Worm (Caenorhabditis elegans) whole organism, young adult: ENCODE data around the gene T09A5.5.

Source experiments
- B0019.2 ChIP-seq: fragments of 200-800 bp; sonication (Bioruptor generic); conservative IDR thresholded peaks from 2 replicates; pipeline ENCODE4 v1.3.6; 2022; ENCODE audit warnings: missing genetic modification reagents, missing genetic modification characterization, missing compliant biosample characterization
- B0035.1 ChIP-seq: sonication (generic microtip); optimal IDR thresholded peaks from 2 replicates; lab custom pipeline; 2016; ENCODE audit warnings: missing genetic modification characterization, mild to moderate bottlenecking, missing compliant biosample characterization, missing genotype, missing genetic modification reagents
- B0336.3 ChIP-seq: fragments of 200-800 bp; sonication (Bioruptor generic); IDR thresholded peaks from 2 replicates; pipeline ENCODE4 v1.3.6; 2022; ENCODE audit warnings: missing genetic modification characterization, missing compliant biosample characterization
- F39B2.1 ChIP-seq: fragments of 200-800 bp; sonication (Bioruptor generic); IDR thresholded peaks from 2 replicates; pipeline ENCODE4 v1.3.6; 2022; ENCODE audit warnings: missing genetic modification reagents, missing genetic modification characterization, missing compliant biosample characterization
- F55B11.4 ChIP-seq: sonication (generic microtip); optimal IDR thresholded peaks from 2 replicates; lab custom pipeline; 2016; ENCODE audit warnings: missing compliant biosample characterization, missing genetic modification characterization, borderline replicate concordance; ENCODE audit not compliant: insufficient read depth
- K11D2.4 ChIP-seq: fragments of 200-800 bp; sonication (Bioruptor generic); IDR thresholded peaks from 2 replicates; pipeline ENCODE4 v1.3.6; 2022; ENCODE audit warnings: missing genetic modification reagents, missing genetic modification characterization, missing compliant biosample characterization
- ama-1 ChIP-seq, 3 experiments: fragments of 150-350 bp in 1 of 3; sonication (generic microtip) in 2 of 3; optimal IDR thresholded peaks; 2 replicates each; lab custom pipeline; 2014 to 2018; ENCODE audit warnings: missing biosample characterization in 2 of 3, missing genetic modification characterization in 2 of 3, missing genetic modification reagents in 2 of 3
- aptf-2 ChIP-seq: fragments of 200-800 bp; sonication (Bioruptor generic); conservative IDR thresholded peaks from 2 replicates; pipeline ENCODE4 v1.3.6; 2022; ENCODE audit warnings: missing genetic modification reagents, missing genetic modification characterization, missing compliant biosample characterization
- ccch-3 ChIP-seq: fragments of 200-800 bp; sonication (Bioruptor generic); optimal IDR thresholded peaks from 2 replicates; lab custom pipeline; 2018; ENCODE audit warnings: mild to moderate bottlenecking, missing genetic modification characterization, missing compliant biosample characterization
- cebp-1 ChIP-seq, 2 experiments: fragments of 200-800 bp in 1 of 2; sonication (Bioruptor generic) in 1 of 2; sonication (generic microtip) in 1 of 2; IDR thresholded peaks in 1 of 2; optimal IDR thresholded peaks in 1 of 2; 2 replicates each; pipeline versions ENCODE4 v1.3.6 to Lab custom; 2017 to 2022; ENCODE audit warnings: missing compliant biosample characterization in 2 of 2, missing genetic modification characterization in 2 of 2, mild to moderate bottlenecking in 1 of 2, missing genetic modification reagents in 1 of 2, moderate library complexity in 1 of 2
- ceh-79 ChIP-seq: sonication (generic microtip); optimal IDR thresholded peaks from 2 replicates; lab custom pipeline; 2017; ENCODE audit warnings: mild to moderate bottlenecking, missing genetic modification characterization, missing compliant biosample characterization
- chd-7 ChIP-seq: sonication (generic microtip); optimal IDR thresholded peaks from 2 replicates; lab custom pipeline; 2016; ENCODE audit warnings: mild to moderate bottlenecking, missing genetic modification characterization, moderate library complexity, missing compliant biosample characterization
- egl-44 ChIP-seq: fragments of 200-800 bp; sonication (Bioruptor generic); IDR thresholded peaks from 2 replicates; pipeline ENCODE4 v1.3.6; 2022; ENCODE audit warnings: missing genetic modification reagents, missing genetic modification characterization, missing compliant biosample characterization
- hlh-12 ChIP-seq: sonication (generic microtip); optimal IDR thresholded peaks from 2 replicates; lab custom pipeline; 2016; ENCODE audit warnings: missing genetic modification characterization, missing compliant biosample characterization
- hsf-1 ChIP-seq: fragments of 200-800 bp; sonication (Bioruptor generic); IDR thresholded peaks from 2 replicates; pipeline ENCODE4 v1.3.6; 2022; ENCODE audit warnings: missing genetic modification reagents, missing genetic modification characterization, missing compliant biosample characterization
- lin-40 ChIP-seq: sonication (generic microtip); optimal IDR thresholded peaks from 2 replicates; lab custom pipeline; 2016; ENCODE audit warnings: missing genetic modification characterization, mild to moderate bottlenecking, missing compliant biosample characterization, missing genotype, missing genetic modification reagents
- lir-1 ChIP-seq: fragments of 200-800 bp; sonication (Bioruptor generic); conservative IDR thresholded peaks from 2 replicates; pipeline ENCODE4 v1.3.6; 2022; ENCODE audit warnings: missing genetic modification reagents, missing genetic modification characterization, missing compliant biosample characterization
- lsy-27 ChIP-seq: sonication (generic microtip); optimal IDR thresholded peaks from 2 replicates; lab custom pipeline; 2017; ENCODE audit warnings: missing genetic modification characterization, mild to moderate bottlenecking, missing compliant biosample characterization, antibody characterized with exemption, missing genotype, borderline replicate concordance; ENCODE audit not compliant: insufficient read depth
- mel-28 ChIP-seq: sonication (generic microtip); optimal IDR thresholded peaks from 2 replicates; lab custom pipeline; 2016; ENCODE audit warnings: borderline replicate concordance, mild to moderate bottlenecking, missing genetic modification characterization, missing compliant biosample characterization
- mes-4 ChIP-seq: sonication (generic microtip); optimal IDR thresholded peaks from 2 replicates; lab custom pipeline; 2016; ENCODE audit warnings: missing genotype, missing genetic modification characterization, missing compliant biosample characterization
- nhr-80 ChIP-seq: sonication (generic microtip); optimal IDR thresholded peaks from 2 replicates; lab custom pipeline; 2016; ENCODE audit warnings: missing genetic modification characterization, missing compliant biosample characterization
- repo-1 ChIP-seq: sonication (generic microtip); optimal IDR thresholded peaks from 2 replicates; lab custom pipeline; 2017; ENCODE audit warnings: mild to moderate bottlenecking, missing genetic modification characterization, missing compliant biosample characterization
- rpc-1 ChIP-seq, 2 experiments: fragments of 150-350 bp in 1 of 2; sonication (generic microtip) in 1 of 2; optimal IDR thresholded peaks; 2 replicates each; lab custom pipeline; 2014 to 2018; ENCODE audit warnings: missing biosample characterization in 1 of 2, missing genetic modification characterization in 1 of 2, missing genetic modification reagents in 1 of 2, missing genotype in 1 of 2
- zfh-2 ChIP-seq: fragments of 200-800 bp; sonication (Bioruptor generic); conservative IDR thresholded peaks from 2 replicates; pipeline ENCODE4 v1.3.6; 2022; ENCODE audit warnings: missing genetic modification reagents, missing genetic modification characterization, missing compliant biosample characterization
- zim-3 ChIP-seq: sonication (generic microtip); optimal IDR thresholded peaks from 2 replicates; lab custom pipeline; 2017; ENCODE audit warnings: mild to moderate bottlenecking, missing genetic modification characterization, moderate library complexity, missing compliant biosample characterization
- ztf-18 ChIP-seq: sonication (generic microtip); optimal IDR thresholded peaks from 2 replicates; lab custom pipeline; 2016; ENCODE audit warnings: missing genotype, mild to moderate bottlenecking, missing genetic modification characterization, missing compliant biosample characterization
- ztf-26 ChIP-seq: sonication (generic microtip); optimal IDR thresholded peaks from 2 replicates; lab custom pipeline; 2017; ENCODE audit warnings: missing genetic modification characterization, missing compliant biosample characterization
- ztf-3 ChIP-seq: fragments of 200-800 bp; sonication (Bioruptor generic); optimal IDR thresholded peaks from 2 replicates; lab custom pipeline; 2018; ENCODE audit warnings: mild to moderate bottlenecking, missing genetic modification characterization, missing compliant biosample characterization

T09A5.5 gene

DNA sequence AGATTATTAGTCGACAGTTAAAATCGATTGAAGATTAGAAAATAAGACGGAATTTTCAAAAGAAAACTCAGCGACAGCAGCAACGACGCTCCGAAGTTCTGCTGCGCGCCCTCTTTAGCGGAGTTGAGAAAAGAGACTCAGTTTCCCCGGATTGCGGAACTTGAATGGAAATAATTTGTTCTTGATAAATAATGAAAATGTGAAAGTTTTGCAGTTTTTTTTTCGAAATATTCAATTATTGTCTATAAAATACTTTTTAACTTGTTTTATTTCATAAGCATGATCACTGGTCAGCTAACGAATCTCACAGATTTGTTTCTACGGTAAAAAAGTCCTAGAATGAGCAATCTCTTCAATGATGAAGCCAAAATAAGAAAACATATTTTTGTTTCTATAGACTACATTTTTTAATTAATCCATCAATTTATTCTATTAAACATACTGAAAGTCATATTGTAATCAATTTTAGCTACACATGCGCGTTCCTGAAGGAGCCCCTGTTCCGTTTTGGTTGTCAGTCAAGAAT, 4.0 kb upstream of the T09A5.5 start, which contains the start of the genes cec-3 and T09A5.15 (continued):
- TF ChIP-seq hsf-1 (GFP tag; lab: Robert Waterston, UW) (no peak), rpc-1 (optimal IDR thresholded peaks at IDR 0.05; lab: Kevin White, UChicago) (no peak), rpc-1 (tag; optimal IDR thresholded peaks at IDR 0.05; lab: Kevin White, UChicago) (no peak), K11D2.4 (GFP tag; lab: Robert Waterston, UW) (no peak), ztf-18 (tag; lab: Kevin White, UChicago) (no peak), ztf-3 (GFP tag; lab: Kevin White, UChicago) (no peak), egl-44 (GFP tag; lab: Robert Waterston, UW) (no peak)

DNA sequence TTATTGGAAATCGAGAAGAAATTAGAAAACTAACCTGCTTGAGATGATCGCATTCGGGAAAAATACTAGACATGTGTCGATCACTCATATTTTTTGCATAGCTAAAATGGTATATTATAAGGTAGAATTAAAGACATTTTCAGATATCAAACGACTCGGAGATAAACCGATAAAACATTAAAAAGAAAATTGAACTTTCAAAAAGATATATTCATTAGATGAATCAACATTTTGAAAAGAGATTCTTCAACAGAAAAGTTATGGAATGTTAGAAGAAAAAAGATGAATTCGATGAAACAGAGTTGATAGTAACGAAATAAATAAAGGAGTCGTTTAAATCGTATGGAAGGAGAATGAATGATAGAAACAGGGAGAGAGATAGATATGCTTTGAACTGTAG, 2.0 kb upstream of the T09A5.5 start, which contains the start of gene mdmh-35:
mdmh-35 (minus strand) TSS at position 101 of the 400 bp plus-strand sequence.
- TF ChIP-seq B0035.1: no peak
- no peak for TF ChIP-seq mes-4
- no peak for TF ChIP-seq F39B2.1 (GFP tag; lab: Robert Waterston, UW)
- no peak for TF ChIP-seq repo-1 (tag; lab: Kevin White, UChicago)
- TF ChIP-seq ztf-26: no peak
- no peak for TF ChIP-seq cebp-1 (GFP tag; IDR thresholded peaks at IDR 0.05; lab: Robert Waterston, UW)
- TF ChIP-seq cebp-1 (tag; optimal IDR thresholded peaks at IDR 0.05; lab: Kevin White, UChicago): no peak
- TF ChIP-seq ztf-3 (GFP tag; lab: Kevin White, UChicago): no peak
- TF ChIP-seq lsy-27 (tag; lab: Kevin White, UChicago): no peak
- no peak for TF ChIP-seq ccch-3 (GFP tag; lab: Kevin White, UChicago)
- no peak for TF ChIP-seq B0019.2 (GFP tag; lab: Robert Waterston, UW)
- no peak for TF ChIP-seq F55B11.4
- TF ChIP-seq zfh-2: no peak
- TF ChIP-seq, all 124 proteins: peak for 0

DNA sequence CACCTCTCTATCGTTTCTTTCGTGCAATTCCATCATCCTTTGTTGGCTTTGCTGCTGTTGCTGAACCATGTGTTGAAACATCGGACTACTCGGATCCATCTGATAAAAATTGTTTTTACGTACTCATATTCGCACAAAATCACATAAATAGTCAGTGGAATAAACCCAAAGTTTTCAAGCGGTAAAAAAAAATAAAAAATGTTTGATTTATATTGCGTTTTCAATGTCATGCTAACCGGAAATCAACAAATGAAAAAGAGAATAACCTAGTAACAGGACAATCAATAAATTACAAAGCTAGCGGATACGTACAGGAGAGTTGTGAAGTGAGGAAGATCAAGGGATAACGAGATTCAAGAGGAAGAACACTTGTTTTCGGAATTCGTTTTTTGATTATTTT, 1.4 kb upstream of the T09A5.5 start, which contains the start of gene mdt-10:
mdt-10 (minus strand) TSS at position 101 of the 400 bp plus-strand sequence.
- no peak for TF ChIP-seq lir-1 (GFP tag; lab: Robert Waterston, UW)
- no peak for TF ChIP-seq aptf-2 (GFP tag; lab: Robert Waterston, UW)
- no peak for TF ChIP-seq K11D2.4 (GFP tag; lab: Robert Waterston, UW)
- no peak for TF ChIP-seq hlh-12
- no peak for TF ChIP-seq rpc-1 (optimal IDR thresholded peaks at IDR 0.05; lab: Kevin White, UChicago)
- no peak for TF ChIP-seq rpc-1 (tag; optimal IDR thresholded peaks at IDR 0.05; lab: Kevin White, UChicago)
- TF ChIP-seq B0336.3 (GFP tag; lab: Robert Waterston, UW): no peak
- no peak for TF ChIP-seq chd-7 (tag; lab: Kevin White, UChicago)
- no peak for TF ChIP-seq zim-3 (tag; lab: Kevin White, UChicago)

DNA sequence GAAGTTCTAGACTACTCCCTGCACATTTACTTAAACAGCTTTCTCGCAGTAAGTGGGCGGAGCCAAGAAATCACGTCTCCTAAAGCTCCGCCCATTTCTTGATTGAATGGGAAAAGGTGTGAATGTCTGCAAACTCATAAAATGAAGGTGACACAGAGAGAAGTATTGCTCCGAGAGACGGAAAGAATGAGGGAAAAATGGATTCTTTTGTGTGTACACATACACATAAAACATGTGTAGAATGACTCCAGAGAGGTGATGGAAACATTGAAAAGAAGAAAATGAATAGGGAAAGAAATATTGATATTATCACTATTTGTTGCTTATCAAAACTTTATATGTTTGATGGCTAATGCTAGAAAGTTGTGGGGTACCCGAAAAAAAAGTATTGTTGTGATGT, 2.1 kb downstream of the T09A5.5 start:
- TF ChIP-seq nhr-80 (tag; lab: Kevin White, UChicago) (peak; percentile 36), ama-1 (optimal IDR thresholded peaks at IDR 0.05; lab: Kevin White, UChicago) (no peak), ama-1 (GFP tag; optimal IDR thresholded peaks at IDR 0.05; lab: Kevin White, UChicago) (no peak), ceh-79 (tag; lab: Kevin White, UChicago) (no peak)

DNA sequence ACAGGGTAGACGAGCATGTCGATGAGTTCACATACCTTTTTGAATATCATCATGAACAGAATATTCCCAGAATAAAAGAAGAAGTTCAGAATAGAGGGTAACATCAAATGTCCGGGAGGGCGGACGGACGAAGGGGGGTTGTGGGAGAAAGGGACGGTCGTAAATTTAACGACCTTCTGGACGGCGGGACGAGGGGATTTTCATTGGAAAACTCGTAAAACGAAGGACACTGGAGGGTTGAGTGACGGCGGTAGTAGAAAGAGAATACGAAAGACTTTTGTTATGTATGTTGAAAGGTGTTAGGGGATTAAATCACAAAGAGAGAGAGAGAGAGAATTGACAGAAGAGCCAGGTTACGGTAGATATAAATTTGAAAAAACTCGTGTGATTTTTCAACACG, 3.0 kb downstream of the T09A5.5 start:
- TF ChIP-seq mel-28 (no peak), aptf-2 (GFP tag; lab: Robert Waterston, UW) (no peak), zfh-2 (no peak), lin-40 (tag; lab: Kevin White, UChicago) (no peak), mes-4 (no peak), B0019.2 (GFP tag; lab: Robert Waterston, UW) (no peak)
